Fruit fly (Drosophila melanogaster): ENCODE data around the gene ranshi.

dm6 chr3R:8684328-8685177 is 44.9 kb downstream of the ranshi start, which contains the start of gene CG44227:
- TF ChIP-seq CG9139 (GFP tag; optimal IDR thresholded peaks at IDR 0.05) (no peak), CG1621 (tag; optimal IDR thresholded peaks at IDR 0.05) (no peak), fd59A (GFP tag; optimal IDR thresholded peaks at IDR 0.05) (no peak), Blimp-1 (GFP tag; optimal IDR thresholded peaks at IDR 0.05) (no peak), esn (GFP tag; optimal IDR thresholded peaks at IDR 0.05) (no peak), CG34406 (GFP tag; optimal IDR thresholded peaks at IDR 0.05) (no peak), Hr39 (GFP tag; optimal IDR thresholded peaks at IDR 0.05) (no peak), CG6854 (GFP tag; optimal IDR thresholded peaks at IDR 0.05) (no peak)

Measured in whole organism, prepupa.